Worm (Caenorhabditis elegans): ENCODE measurements around the gene thn-2.

The thn-2 gene

ce11 chrIV:12396645-12397258, 13.8 kb downstream of the thn-2 start:
- TF ChIP-seq ceh-43 (GFP tag; optimal IDR thresholded peaks at IDR 0.05) = no peak
- no peak for TF ChIP-seq ceh-39 (tag; optimal IDR thresholded peaks at IDR 0.05)
- no peak for TF ChIP-seq zip-8 (tag; optimal IDR thresholded peaks at IDR 0.05)
- no peak for TF ChIP-seq nhr-237 (tag; optimal IDR thresholded peaks at IDR 0.05)
- TF ChIP-seq ham-2 (GFP tag; optimal IDR thresholded peaks at IDR 0.05) = peak; percentile 50
- TF ChIP-seq ztf-11 (tag; optimal IDR thresholded peaks at IDR 0.05) = no peak
- TF ChIP-seq snpc-4 (tag; optimal IDR thresholded peaks at IDR 0.05) = no peak
- TF ChIP-seq drap-1 (GFP tag; optimal IDR thresholded peaks at IDR 0.05) = no peak
- no peak for TF ChIP-seq M03D4.4 (tag; optimal IDR thresholded peaks at IDR 0.05)
- TF ChIP-seq cnd-1 (tag; optimal IDR thresholded peaks at IDR 0.05) = no peak
- TF ChIP-seq nhr-28 (tag; optimal IDR thresholded peaks at IDR 0.05) = no peak
- peak; percentile 74 for TF ChIP-seq blmp-1 (tag; optimal IDR thresholded peaks at IDR 0.05)
- TF ChIP-seq elt-3 (tag; optimal IDR thresholded peaks at IDR 0.05) = peak; percentile 5
- no peak for TF ChIP-seq lsy-2 (tag; optimal IDR thresholded peaks at IDR 0.05)

DNA sequence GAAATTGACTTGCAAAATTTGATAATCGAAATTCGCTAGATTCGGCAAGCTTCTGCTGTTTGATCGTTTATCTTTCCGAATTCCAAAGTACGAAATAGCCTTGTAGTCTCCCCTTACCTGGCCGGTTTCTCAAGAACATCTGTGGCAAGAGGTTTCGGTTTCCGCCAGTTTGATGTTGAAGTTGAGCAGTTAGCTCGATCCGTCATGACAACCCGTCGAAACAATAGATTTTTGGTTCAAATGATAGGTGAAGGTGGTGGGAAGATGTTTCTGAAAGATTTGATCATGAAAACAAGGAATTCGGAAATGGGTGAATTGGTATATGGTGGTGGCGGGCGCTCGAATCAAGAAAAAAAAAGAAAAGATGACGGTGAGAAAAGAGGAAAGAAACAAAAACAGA, 15.5 kb downstream of the thn-2 start, which contains the start of gene acs-20:
acs-20 (minus strand) TSS at position 270 of the 400 bp plus-strand sequence.
- TF ChIP-seq elt-3 (tag; optimal IDR thresholded peaks at IDR 0.05) = no peak
- TF ChIP-seq nhr-237 (tag; optimal IDR thresholded peaks at IDR 0.05) = no peak
- no peak for TF ChIP-seq nhr-12 (tag; optimal IDR thresholded peaks at IDR 0.05)
- TF ChIP-seq ztf-11 (tag; optimal IDR thresholded peaks at IDR 0.05) = no peak
- no peak for TF ChIP-seq unc-120 (tag; optimal IDR thresholded peaks at IDR 0.05; ENCODE audit: poor library complexity, severe bottlenecking)
- TF ChIP-seq lin-32 (GFP tag; optimal IDR thresholded peaks at IDR 0.05) = no peak
- TF ChIP-seq lsy-2 (tag; optimal IDR thresholded peaks at IDR 0.05) = no peak

ce11 chrIV:12399983-12400382, 17.0 kb downstream of the thn-2 start:
- TF ChIP-seq tbx-8 (GFP tag; optimal IDR thresholded peaks at IDR 0.05) = no peak
- TF ChIP-seq lin-13 (tag; optimal IDR thresholded peaks at IDR 0.05) = no peak
- no peak for TF ChIP-seq sem-2 (GFP tag; optimal IDR thresholded peaks at IDR 0.05)
- no peak for TF ChIP-seq ztf-11 (tag; optimal IDR thresholded peaks at IDR 0.05)
- TF ChIP-seq mls-2 (tag; optimal IDR thresholded peaks at IDR 0.05) = no peak
- TF ChIP-seq sptf-1 (tag; optimal IDR thresholded peaks at IDR 0.05) = no peak
- TF ChIP-seq lin-32 (GFP tag; optimal IDR thresholded peaks at IDR 0.05) = no peak
- no peak for TF ChIP-seq zip-8 (tag; optimal IDR thresholded peaks at IDR 0.05)
- TF ChIP-seq flh-1 (GFP tag; optimal IDR thresholded peaks at IDR 0.05) = no peak
- TF ChIP-seq unc-39 (tag; optimal IDR thresholded peaks at IDR 0.05) = no peak
- no peak for TF ChIP-seq cnd-1 (tag; optimal IDR thresholded peaks at IDR 0.05)
- no peak for TF ChIP-seq snpc-4 (tag; optimal IDR thresholded peaks at IDR 0.05)
- no peak for TF ChIP-seq blmp-1 (tag; optimal IDR thresholded peaks at IDR 0.05)
- no peak for TF ChIP-seq nhr-76 (tag; optimal IDR thresholded peaks at IDR 0.05)
- TF ChIP-seq unc-62 (GFP tag; optimal IDR thresholded peaks at IDR 0.05) = no peak
- TF ChIP-seq elt-1 (tag; optimal IDR thresholded peaks at IDR 0.05; ENCODE audit: borderline replicate concordance, insufficient read depth) = no peak
- TF ChIP-seq elt-3 (tag; optimal IDR thresholded peaks at IDR 0.05) = no peak
- no peak for TF ChIP-seq M03D4.4 (tag; optimal IDR thresholded peaks at IDR 0.05)
- TF ChIP-seq ceh-43 (GFP tag; optimal IDR thresholded peaks at IDR 0.05) = no peak

- no peak for TF ChIP-seq tbx-8 (GFP tag; optimal IDR thresholded peaks at IDR 0.05)
- peak; percentile 82 for TF ChIP-seq ham-2 (GFP tag; optimal IDR thresholded peaks at IDR 0.05)
- peak; percentile 45 for TF ChIP-seq elt-3 (tag; optimal IDR thresholded peaks at IDR 0.05)
Measured at ce11 chrIV:12403440-12403839, 20.5 kb downstream of the thn-2 start.

- TF ChIP-seq lin-13 (tag; optimal IDR thresholded peaks at IDR 0.05) = peak; percentile 77
- no peak for TF ChIP-seq mab-5 (tag; optimal IDR thresholded peaks at IDR 0.05)
- peak; percentile 84 for TF ChIP-seq lsy-2 (tag; optimal IDR thresholded peaks at IDR 0.05)
- no peak for TF ChIP-seq snpc-4 (tag; optimal IDR thresholded peaks at IDR 0.05)
- TF ChIP-seq ceh-83 (GFP tag; optimal IDR thresholded peaks at IDR 0.05) = no peak
- no peak for TF ChIP-seq unc-120 (tag; optimal IDR thresholded peaks at IDR 0.05; ENCODE audit: poor library complexity, severe bottlenecking)
- TF ChIP-seq elt-3 (tag; optimal IDR thresholded peaks at IDR 0.05) = no peak
- TF ChIP-seq mls-2 (tag; optimal IDR thresholded peaks at IDR 0.05) = peak; percentile 0
- TF ChIP-seq zip-8 (tag; optimal IDR thresholded peaks at IDR 0.05) = no peak
- no peak for TF ChIP-seq unc-62 (GFP tag; optimal IDR thresholded peaks at IDR 0.05)
- TF ChIP-seq hlh-1 (tag; optimal IDR thresholded peaks at IDR 0.05) = peak; percentile 48
- TF ChIP-seq ceh-39 (tag; optimal IDR thresholded peaks at IDR 0.05) = peak; percentile 54
- TF ChIP-seq nhr-237 (tag; optimal IDR thresholded peaks at IDR 0.05) = peak; percentile 91
- no peak for TF ChIP-seq bed-3 (GFP tag; optimal IDR thresholded peaks at IDR 0.05)
- TF ChIP-seq sptf-1 (tag; optimal IDR thresholded peaks at IDR 0.05) = peak; percentile 33
- no peak for TF ChIP-seq cnd-1 (tag; optimal IDR thresholded peaks at IDR 0.05)
- peak; percentile 84 for TF ChIP-seq pha-4 (tag; optimal IDR thresholded peaks at IDR 0.05)
- TF ChIP-seq lin-32 (GFP tag; optimal IDR thresholded peaks at IDR 0.05) = no peak
- TF ChIP-seq flh-1 (GFP tag; optimal IDR thresholded peaks at IDR 0.05) = no peak
- TF ChIP-seq ces-1 (GFP tag; optimal IDR thresholded peaks at IDR 0.05) = peak; percentile 99
- no peak for TF ChIP-seq nhr-2 (tag; optimal IDR thresholded peaks at IDR 0.05)
- TF ChIP-seq drap-1 (GFP tag; optimal IDR thresholded peaks at IDR 0.05) = peak; percentile 49
- peak; percentile 11 for TF ChIP-seq ceh-43 (GFP tag; optimal IDR thresholded peaks at IDR 0.05)
- no peak for TF ChIP-seq tbx-8 (GFP tag; optimal IDR thresholded peaks at IDR 0.05)
- peak; percentile 97 for TF ChIP-seq mep-1 (tag; optimal IDR thresholded peaks at IDR 0.05)
- TF ChIP-seq ztf-11 (tag; optimal IDR thresholded peaks at IDR 0.05) = no peak
- TF ChIP-seq nhr-28 (tag; optimal IDR thresholded peaks at IDR 0.05) = no peak
- TF ChIP-seq ham-2 (GFP tag; optimal IDR thresholded peaks at IDR 0.05) = no peak
- no peak for TF ChIP-seq nhr-12 (tag; optimal IDR thresholded peaks at IDR 0.05)
- TF ChIP-seq sem-2 (GFP tag; optimal IDR thresholded peaks at IDR 0.05) = no peak
- no peak for TF ChIP-seq nhr-76 (tag; optimal IDR thresholded peaks at IDR 0.05)
- no peak for TF ChIP-seq elt-1 (tag; optimal IDR thresholded peaks at IDR 0.05; ENCODE audit: borderline replicate concordance, insufficient read depth)
- no peak for TF ChIP-seq unc-39 (tag; optimal IDR thresholded peaks at IDR 0.05)
- TF ChIP-seq blmp-1 (tag; optimal IDR thresholded peaks at IDR 0.05) = no peak
- TF ChIP-seq M03D4.4 (tag; optimal IDR thresholded peaks at IDR 0.05) = no peak
Measured at ce11 chrIV:12404137-12404536, 21.2 kb downstream of the thn-2 start, which contains the start of gene gex-3. Gene gex-3 (plus strand): TSS chrIV:12404431.

All from whole organism, mixed stage, embryonic.